Worm (Caenorhabditis elegans) whole organism, young adult: Measurements from ENCODE around the gene zzz-1.
A peak's percentile ranks its signal among the peaks of the same experiment; 100 is the strongest.
"Not testable (repeated sequence)": the region's sequence is repeated elsewhere in the genome, so short reads cannot be mapped to it uniquely, and the experiment has no call there.

ENCODE experiments used
- F10E7.11 ChIP-seq: sonication (generic microtip); optimal IDR thresholded peaks from 2 replicates; lab custom pipeline; 2017; ENCODE audit warnings: mild to moderate bottlenecking, missing genetic modification characterization, moderate library complexity, missing compliant biosample characterization
- F37B4.10 ChIP-seq: fragments of 200-800 bp; sonication (Bioruptor generic); IDR thresholded peaks from 2 replicates; pipeline ENCODE4 v1.3.6; 2022; ENCODE audit warnings: missing genetic modification characterization, missing compliant biosample characterization
- F52B5.7 ChIP-seq: sonication (generic microtip); optimal IDR thresholded peaks from 2 replicates; lab custom pipeline; 2016; ENCODE audit warnings: mild to moderate bottlenecking, missing genetic modification characterization, missing compliant biosample characterization
- F55B11.4 ChIP-seq: sonication (generic microtip); optimal IDR thresholded peaks from 2 replicates; lab custom pipeline; 2016; ENCODE audit warnings: missing compliant biosample characterization, missing genetic modification characterization, borderline replicate concordance; ENCODE audit not compliant: insufficient read depth
- Y56A3A.18 ChIP-seq: fragments of 200-800 bp; sonication (Bioruptor generic); IDR thresholded peaks from 2 replicates; pipeline ENCODE4 v1.3.6; 2022; ENCODE audit warnings: missing genetic modification reagents, missing genetic modification characterization, missing compliant biosample characterization
- Y95B8A.8 ChIP-seq: fragments of 200-800 bp; sonication (Bioruptor generic); IDR thresholded peaks from 2 replicates; pipeline ENCODE4 v1.3.6; 2022; ENCODE audit warnings: missing genetic modification reagents, missing genetic modification characterization, missing compliant biosample characterization
- ama-1 ChIP-seq, 3 experiments: fragments of 150-350 bp in 1 of 3; sonication (generic microtip) in 2 of 3; optimal IDR thresholded peaks; 2 replicates each; lab custom pipeline; 2014 to 2018; ENCODE audit warnings: missing biosample characterization in 2 of 3, missing genetic modification characterization in 2 of 3, missing genetic modification reagents in 2 of 3
- bed-1 ChIP-seq: fragments of 200-800 bp; sonication (Bioruptor generic); IDR thresholded peaks from 2 replicates; pipeline ENCODE4 v1.3.6; 2022; ENCODE audit warnings: missing genetic modification reagents, missing genetic modification characterization, missing compliant biosample characterization
- bed-2 ChIP-seq: fragments of 200-800 bp; sonication (Bioruptor generic); IDR thresholded peaks from 2 replicates; pipeline ENCODE4 v1.3.6; 2022; ENCODE audit warnings: missing genetic modification reagents, missing genetic modification characterization, missing compliant biosample characterization
- cebp-1 ChIP-seq, 2 experiments: fragments of 200-800 bp in 1 of 2; sonication (Bioruptor generic) in 1 of 2; sonication (generic microtip) in 1 of 2; IDR thresholded peaks in 1 of 2; optimal IDR thresholded peaks in 1 of 2; 2 replicates each; pipeline versions ENCODE4 v1.3.6 to Lab custom; 2017 to 2022; ENCODE audit warnings: missing compliant biosample characterization in 2 of 2, missing genetic modification characterization in 2 of 2, mild to moderate bottlenecking in 1 of 2, missing genetic modification reagents in 1 of 2, moderate library complexity in 1 of 2
- cebp-2 ChIP-seq: fragments of 200-800 bp; sonication (Bioruptor generic); IDR thresholded peaks from 2 replicates; pipeline ENCODE4 v1.3.6; 2022; ENCODE audit warnings: missing genetic modification characterization, missing compliant biosample characterization
- ceh-58 ChIP-seq: fragments of 200-800 bp; sonication (Bioruptor generic); IDR thresholded peaks from 2 replicates; pipeline ENCODE4 v1.3.6; 2022; ENCODE audit warnings: missing genetic modification characterization, missing compliant biosample characterization
- ceh-91 ChIP-seq: fragments of 200-800 bp; sonication (Bioruptor generic); IDR thresholded peaks from 2 replicates; pipeline ENCODE4 v1.3.6; 2022; ENCODE audit warnings: missing genetic modification reagents, missing genetic modification characterization, missing compliant biosample characterization
- dox-1 ChIP-seq: fragments of 200-800 bp; sonication (Bioruptor generic); IDR thresholded peaks from 2 replicates; pipeline ENCODE4 v1.3.6; 2022; ENCODE audit warnings: missing genetic modification reagents, missing genetic modification characterization, missing compliant biosample characterization
- egl-18 ChIP-seq: fragments of 200-800 bp; sonication (Bioruptor generic); IDR thresholded peaks from 2 replicates; pipeline ENCODE4 v1.3.6; 2022; ENCODE audit warnings: missing genetic modification reagents, missing genetic modification characterization, missing compliant biosample characterization
- fkh-3 ChIP-seq: sonication (generic microtip); optimal IDR thresholded peaks from 2 replicates; lab custom pipeline; 2016; ENCODE audit warnings: mild to moderate bottlenecking, missing genetic modification characterization, missing compliant biosample characterization
- hmg-1.2 ChIP-seq: fragments of 200-800 bp; sonication (Bioruptor generic); IDR thresholded peaks from 2 replicates; pipeline ENCODE4 v1.3.6; 2022; ENCODE audit warnings: missing genetic modification reagents, missing genetic modification characterization, missing compliant biosample characterization
- lin-26 ChIP-seq: fragments of 200-800 bp; sonication (Bioruptor generic); IDR thresholded peaks from 2 replicates; pipeline ENCODE4 v1.3.6; 2022; ENCODE audit warnings: missing genetic modification reagents, missing genetic modification characterization, missing compliant biosample characterization
- lsl-1 ChIP-seq: fragments of 200-800 bp; sonication (Bioruptor generic); optimal IDR thresholded peaks from 2 replicates; lab custom pipeline; 2018; ENCODE audit warnings: mild to moderate bottlenecking, missing genetic modification characterization, moderate library complexity, missing compliant biosample characterization
- madf-6 ChIP-seq: fragments of 200-800 bp; sonication (Bioruptor generic); IDR thresholded peaks from 2 replicates; pipeline ENCODE4 v1.3.6; 2022; ENCODE audit warnings: missing genetic modification reagents, missing genetic modification characterization, missing compliant biosample characterization
- mcd-1 ChIP-seq: fragments of 200-800 bp; sonication (Bioruptor generic); IDR thresholded peaks from 2 replicates; pipeline ENCODE4 v1.3.6; 2022; ENCODE audit warnings: missing genetic modification reagents, missing genetic modification characterization, missing compliant biosample characterization
- mes-4 ChIP-seq: sonication (generic microtip); optimal IDR thresholded peaks from 2 replicates; lab custom pipeline; 2016; ENCODE audit warnings: missing genotype, missing genetic modification characterization, missing compliant biosample characterization
- nfya-2 ChIP-seq: fragments of 200-800 bp; sonication (Bioruptor generic); IDR thresholded peaks from 2 replicates; pipeline ENCODE4 v1.3.6; 2022; ENCODE audit warnings: missing genetic modification reagents, missing genetic modification characterization, missing compliant biosample characterization
- nhr-80 ChIP-seq: sonication (generic microtip); optimal IDR thresholded peaks from 2 replicates; lab custom pipeline; 2016; ENCODE audit warnings: missing genetic modification characterization, missing compliant biosample characterization
- pbrm-1 ChIP-seq: fragments of 200-800 bp; sonication (Bioruptor generic); IDR thresholded peaks from 2 replicates; pipeline ENCODE4 v1.3.6; 2022; ENCODE audit warnings: missing genetic modification reagents, missing genetic modification characterization, missing compliant biosample characterization
- rcor-1 ChIP-seq: fragments of 200-800 bp; sonication (Bioruptor generic); IDR thresholded peaks from 2 replicates; pipeline ENCODE4 v1.3.6; 2022; ENCODE audit warnings: missing genetic modification reagents, missing genetic modification characterization, missing compliant biosample characterization
- rpc-1 ChIP-seq, 2 experiments: fragments of 150-350 bp in 1 of 2; sonication (generic microtip) in 1 of 2; optimal IDR thresholded peaks; 2 replicates each; lab custom pipeline; 2014 to 2018; ENCODE audit warnings: missing biosample characterization in 1 of 2, missing genetic modification characterization in 1 of 2, missing genetic modification reagents in 1 of 2, missing genotype in 1 of 2
- sea-2 ChIP-seq: fragments of 200-800 bp; sonication (Bioruptor generic); IDR thresholded peaks from 2 replicates; pipeline ENCODE4 v1.3.6; 2022; ENCODE audit warnings: missing genetic modification characterization, missing compliant biosample characterization
- snpc-1.3 ChIP-seq: sonication (generic microtip); optimal IDR thresholded peaks from 2 replicates; lab custom pipeline; 2017; ENCODE audit warnings: missing genetic modification characterization, mild to moderate bottlenecking, missing compliant biosample characterization, antibody characterized with exemption, moderate library complexity, missing genotype, missing genetic modification reagents; ENCODE audit not compliant: insufficient read depth
- zfh-2 ChIP-seq: fragments of 200-800 bp; sonication (Bioruptor generic); conservative IDR thresholded peaks from 2 replicates; pipeline ENCODE4 v1.3.6; 2022; ENCODE audit warnings: missing genetic modification reagents, missing genetic modification characterization, missing compliant biosample characterization
- ztf-25 ChIP-seq: fragments of 200-800 bp; sonication (Bioruptor generic); IDR thresholded peaks from 2 replicates; pipeline ENCODE4 v1.3.6; 2022; ENCODE audit warnings: missing genetic modification reagents, missing genetic modification characterization, missing compliant biosample characterization

Gene zzz-1

DNA sequence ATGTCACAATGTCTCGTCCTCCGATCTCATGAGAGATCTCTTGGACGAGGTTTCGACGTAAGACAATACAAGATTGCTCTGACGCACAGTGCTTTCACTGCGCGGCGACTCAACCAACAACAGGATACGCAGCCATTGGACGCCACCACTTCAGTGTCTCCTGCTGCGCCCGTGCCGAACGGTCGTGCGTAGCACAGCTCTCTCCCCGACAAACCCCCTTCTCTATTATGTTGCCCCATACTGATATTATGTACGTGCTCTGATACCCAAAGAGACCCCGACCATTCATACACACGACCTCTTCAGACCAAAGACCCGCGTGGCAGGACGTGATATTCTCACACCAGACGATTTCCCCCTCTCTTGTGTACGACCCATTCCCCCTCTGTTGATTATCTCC lies 42.6 kb downstream of the zzz-1 start:
- peak; percentile 41 for TF ChIP-seq F52B5.7 (tag; lab: Kevin White, UChicago)
- TF ChIP-seq bed-2, result peak; percentile 68; the same call in 1 of the 2 replicates
- TF ChIP-seq pbrm-1, result peak; percentile 41; the same call in 1 of the 2 replicates
- peak; percentile 59; the same call in 1 of the 2 replicates for TF ChIP-seq cebp-2 (GFP tag; lab: Robert Waterston, UW)
- peak; percentile 19; the same call in 1 of the 2 replicates for TF ChIP-seq ceh-91 (GFP tag; lab: Robert Waterston, UW)
- TF ChIP-seq dox-1 (GFP tag; lab: Robert Waterston, UW), result peak; percentile 74; the same call in 1 of the 2 replicates
- peak; percentile 60 for TF ChIP-seq zfh-2 (GFP tag; lab: Robert Waterston, UW)
- peak; percentile 73 for TF ChIP-seq lin-26 (GFP tag; lab: Robert Waterston, UW)
- TF ChIP-seq cebp-1 (GFP tag; IDR thresholded peaks at IDR 0.05; lab: Robert Waterston, UW), result peak; percentile 38; the same call in 1 of the 2 replicates
- TF ChIP-seq cebp-1 (tag; optimal IDR thresholded peaks at IDR 0.05; lab: Kevin White, UChicago), result not testable (repeated sequence)
- 0 out of 2 replicates have a peak, but pooled peaks have one; percentile 16 for TF ChIP-seq F37B4.10 (GFP tag; lab: Robert Waterston, UW)
- TF ChIP-seq sea-2 (GFP tag; lab: Robert Waterston, UW), result 0 out of 2 replicates have a peak, but pooled peaks have one; percentile 63
- TF ChIP-seq nfya-2 (GFP tag; lab: Robert Waterston, UW), result 0 out of 2 replicates have a peak, but pooled peaks have one; percentile 75
- peak; percentile 30; the same call in 1 of the 2 replicates for TF ChIP-seq madf-6 (GFP tag; lab: Robert Waterston, UW)
- TF ChIP-seq Y95B8A.8 (GFP tag; lab: Robert Waterston, UW), result peak; percentile 72; the same call in 1 of the 2 replicates
- TF ChIP-seq egl-18 (GFP tag; lab: Robert Waterston, UW), result 0 out of 2 replicates have a peak, but pooled peaks have one; percentile 49
- 0 out of 2 replicates have a peak, but pooled peaks have one; percentile 7 for TF ChIP-seq mcd-1 (GFP tag; lab: Robert Waterston, UW)
- 0 out of 2 replicates have a peak, but pooled peaks have one; percentile 64 for TF ChIP-seq ztf-25 (GFP tag; lab: Robert Waterston, UW)
- peak; percentile 35; the same call in 1 of the 2 replicates for TF ChIP-seq Y56A3A.18
- TF ChIP-seq, all 124 proteins: peak for 18; not testable (repeated sequence) for 106

DNA sequence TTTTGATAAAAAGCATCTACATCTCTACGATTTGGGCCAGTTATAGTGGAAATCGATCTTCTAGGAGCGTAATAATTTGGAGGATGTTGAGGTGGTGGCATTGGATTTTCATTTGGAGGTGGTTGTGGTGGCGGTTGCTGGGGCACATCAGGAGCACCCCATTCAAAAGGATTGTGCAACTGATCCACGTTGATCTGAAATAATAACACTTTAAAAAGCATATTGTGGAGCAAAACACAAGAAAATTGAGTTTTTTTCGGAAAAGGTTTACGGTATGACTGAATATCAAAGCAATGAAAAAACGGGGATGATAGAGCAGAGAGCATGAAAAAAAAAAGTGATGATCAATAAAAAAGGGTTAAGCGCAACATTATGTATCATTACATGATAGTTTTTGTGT lies 43.4 kb downstream of the zzz-1 start, which contains the start of gene saeg-1:
Gene saeg-1, minus strand, starts transcription at position 101 of the 400 bp plus-strand sequence.
- TF ChIP-seq hmg-1.2 (GFP tag; lab: Robert Waterston, UW) (no peak), cebp-1 (GFP tag; IDR thresholded peaks at IDR 0.05; lab: Robert Waterston, UW) (no peak), cebp-1 (tag; optimal IDR thresholded peaks at IDR 0.05; lab: Kevin White, UChicago) (no peak), fkh-3 (tag; lab: Kevin White, UChicago) (no peak), Y95B8A.8 (GFP tag; lab: Robert Waterston, UW) (no peak), bed-1 (no peak), ama-1 (optimal IDR thresholded peaks at IDR 0.05; lab: Kevin White, UChicago) (no peak), ama-1 (GFP tag; optimal IDR thresholded peaks at IDR 0.05; lab: Kevin White, UChicago) (no peak), snpc-1.3 (tag; lab: Kevin White, UChicago) (no peak), nhr-80 (tag; lab: Kevin White, UChicago) (no peak), F10E7.11 (tag; lab: Kevin White, UChicago) (no peak), F55B11.4 (tag; lab: Kevin White, UChicago) (no peak), mcd-1 (GFP tag; lab: Robert Waterston, UW) (no peak)

DNA sequence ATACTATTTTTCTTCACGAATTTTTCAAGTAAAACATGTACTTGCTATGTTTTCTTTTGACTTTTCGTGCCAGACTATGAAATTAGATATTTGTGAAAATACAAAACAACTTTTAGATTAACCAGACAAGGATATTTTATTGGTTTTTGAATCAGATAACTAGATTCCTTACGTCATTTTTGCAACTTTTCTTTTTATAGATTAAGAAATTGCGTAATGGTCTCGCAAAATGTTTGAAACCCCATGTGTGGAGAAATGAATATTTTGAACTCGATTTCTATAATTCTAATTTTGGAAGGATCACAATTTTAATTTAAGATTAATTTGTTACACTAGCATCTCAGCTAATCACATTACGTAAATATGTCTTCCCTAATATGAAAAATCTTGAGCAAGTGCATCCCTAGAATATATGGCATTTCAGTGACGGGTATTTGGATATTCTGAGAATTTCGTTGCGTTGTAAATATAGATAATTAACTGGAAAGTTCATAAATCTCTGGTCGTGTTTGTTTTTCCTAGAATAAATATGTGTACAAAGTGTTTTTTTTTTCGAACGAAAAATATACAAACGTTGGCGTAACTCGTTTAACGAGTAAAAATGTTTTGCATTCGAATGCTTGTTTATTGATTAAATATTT lies 46.4 kb downstream of the zzz-1 start:
- TF ChIP-seq ceh-58 (GFP tag; lab: Robert Waterston, UW) (no peak), rcor-1 (GFP tag; lab: Robert Waterston, UW) (no peak), lsl-1 (no peak), rpc-1 (optimal IDR thresholded peaks at IDR 0.05; lab: Kevin White, UChicago) (no peak), rpc-1 (tag; optimal IDR thresholded peaks at IDR 0.05; lab: Kevin White, UChicago) (no peak), F52B5.7 (tag; lab: Kevin White, UChicago) (no peak), mes-4 (no peak)
- TF ChIP-seq, all 124 proteins: peak for 0
